Fruit fly (Drosophila melanogaster) whole organism, embryonic: ENCODE measurements around the gene Sr-CI.

ENCODE experiments used
- Asciz ChIP-seq: fragments of 200-800 bp; sonication (Bioruptor generic); optimal IDR thresholded peaks from 2 replicates; lab custom pipeline; 2017; ENCODE audit warnings: missing biosample characterization, mild to moderate bottlenecking, missing genetic modification characterization, missing genetic modification reagents
- Bdp1 ChIP-seq: fragments of 200-800 bp; sonication (Bioruptor generic); optimal IDR thresholded peaks from 3 replicates; lab custom pipeline; 2016; ENCODE audit warnings: missing biosample characterization, missing genetic modification characterization
- Blimp-1 ChIP-seq: fragments of 200-800 bp; sonication (Bioruptor generic); optimal IDR thresholded peaks from 3 replicates; lab custom pipeline; 2018; ENCODE audit warnings: missing biosample characterization, missing genetic modification characterization, mild to moderate bottlenecking, moderate library complexity, missing genetic modification reagents
- CG10431 ChIP-seq: fragments of 200-800 bp; sonication (Bioruptor generic); optimal IDR thresholded peaks from 3 replicates; lab custom pipeline; 2018; ENCODE audit warnings: missing biosample characterization, mild to moderate bottlenecking, missing genetic modification characterization
- CG11456 ChIP-seq: fragments of 200-800 bp; sonication (Bioruptor generic); IDR thresholded peaks from 3 replicates; pipeline ENCODE4 v1.3.6; 2022; ENCODE audit warnings: missing biosample characterization, missing genetic modification characterization
- CG11504 ChIP-seq: fragments of 200-800 bp; sonication (Bioruptor generic); optimal IDR thresholded peaks from 3 replicates; lab custom pipeline; 2019; ENCODE audit warnings: missing biosample characterization, mild to moderate bottlenecking, missing genetic modification characterization, moderate library complexity
- CG11696 ChIP-seq: fragments of 200-800 bp; sonication (Bioruptor generic); IDR thresholded peaks from 2 replicates; pipeline ENCODE4 v1.3.6; 2022; ENCODE audit warnings: missing biosample characterization, missing genetic modification characterization
- CG12236 ChIP-seq: fragments of 200-800 bp; sonication (Bioruptor generic); optimal IDR thresholded peaks from 2 replicates; lab custom pipeline; 2016; ENCODE audit warnings: missing biosample characterization, missing genetic modification characterization
- CG1233 ChIP-seq: fragments of 200-800 bp; sonication (Bioruptor generic); optimal IDR thresholded peaks from 4 replicates; lab custom pipeline; 2018; ENCODE audit warnings: missing biosample characterization, mild to moderate bottlenecking, missing genetic modification characterization
- CG13624 ChIP-seq: fragments of 200-800 bp; sonication (Bioruptor generic); optimal IDR thresholded peaks from 2 replicates; lab custom pipeline; 2016; ENCODE audit warnings: missing biosample characterization, missing genetic modification characterization
- CG13775 ChIP-seq: fragments of 200-800 bp; sonication (Bioruptor generic); optimal IDR thresholded peaks from 3 replicates; lab custom pipeline; 2017; ENCODE audit warnings: missing biosample characterization, mild to moderate bottlenecking, missing genetic modification characterization
- CG14441 ChIP-seq: fragments of 200-800 bp; sonication (Bioruptor generic); IDR thresholded peaks from 2 replicates; pipeline ENCODE4 v1.3.6; 2022; ENCODE audit warnings: missing biosample characterization, missing genetic modification characterization
- CG17328 ChIP-seq: fragments of 200-800 bp; sonication (Bioruptor generic); IDR thresholded peaks from 2 replicates; pipeline ENCODE4 v1.3.6; 2022; ENCODE audit warnings: missing biosample characterization, missing genetic modification characterization
- CG17612 ChIP-seq: fragments of 200-800 bp; sonication (Bioruptor generic); IDR thresholded peaks from 2 replicates; pipeline ENCODE4 v1.3.6; 2022; ENCODE audit warnings: missing biosample characterization, missing genetic modification characterization
- CG17829 ChIP-seq: fragments of 200-800 bp; optimal IDR thresholded peaks from 2 replicates; lab custom pipeline; 2019; ENCODE audit warnings: missing biosample characterization, mild to moderate bottlenecking, missing genetic modification characterization, moderate library complexity
- CG2116 ChIP-seq: fragments of 200-800 bp; sonication (Bioruptor generic); optimal IDR thresholded peaks from 3 replicates; lab custom pipeline; 2018; ENCODE audit warnings: missing biosample characterization, mild to moderate bottlenecking, missing genetic modification characterization
- CG6272 ChIP-seq: fragments of 200-800 bp; sonication (Bioruptor generic); IDR thresholded peaks from 2 replicates; pipeline ENCODE4 v1.3.6; 2022; ENCODE audit warnings: missing biosample characterization, missing genetic modification characterization
- CG8281 ChIP-seq: fragments of 200-800 bp; sonication (Bioruptor generic); optimal IDR thresholded peaks from 2 replicates; lab custom pipeline; 2018; ENCODE audit warnings: missing biosample characterization, mild to moderate bottlenecking, missing genetic modification characterization, moderate library complexity
- CG9437 ChIP-seq: fragments of 200-800 bp; sonication (Bioruptor generic); optimal IDR thresholded peaks from 2 replicates; lab custom pipeline; 2018; ENCODE audit warnings: missing biosample characterization, mild to moderate bottlenecking, missing genetic modification characterization
- D19A ChIP-seq: fragments of 200-800 bp; optimal IDR thresholded peaks from 3 replicates; lab custom pipeline; 2019; ENCODE audit warnings: missing biosample characterization, mild to moderate bottlenecking, missing genetic modification characterization, moderate library complexity
- Dad ChIP-seq: fragments of 200-800 bp; sonication (Bioruptor generic); optimal IDR thresholded peaks from 3 replicates; lab custom pipeline; 2016; ENCODE audit warnings: missing biosample characterization, missing genetic modification characterization
- Eip74EF ChIP-seq, 2 experiments: fragments of 200-800 bp in 1 of 2; fragments of >200 bp in 1 of 2; sonication (Bioruptor generic) in 1 of 2; optimal IDR thresholded peaks; 2 replicates each; lab custom pipeline; 2017 to 2019; ENCODE audit warnings: missing biosample characterization in 2 of 2, missing genetic modification characterization in 2 of 2, mild to moderate bottlenecking in 1 of 2, moderate library complexity in 1 of 2
- Ets97D ChIP-seq: fragments of 200-800 bp; sonication (Bioruptor generic); optimal IDR thresholded peaks from 3 replicates; lab custom pipeline; 2016; ENCODE audit warnings: missing biosample characterization, missing genetic modification characterization
- Fer2 ChIP-seq: fragments of 200-800 bp; sonication (Bioruptor generic); optimal IDR thresholded peaks from 2 replicates; lab custom pipeline; 2018; ENCODE audit warnings: missing biosample characterization, mild to moderate bottlenecking, missing genetic modification characterization, moderate library complexity
- Gsc ChIP-seq: fragments of 200-800 bp; sonication (Bioruptor generic); IDR thresholded peaks from 2 replicates; pipeline ENCODE4 v1.3.6; 2022; ENCODE audit warnings: missing biosample characterization, missing genetic modification characterization
- Hand ChIP-seq: fragments of 200-800 bp; sonication (Bioruptor generic); optimal IDR thresholded peaks from 2 replicates; lab custom pipeline; 2017; ENCODE audit warnings: mild to moderate bottlenecking, missing biosample characterization, missing genetic modification reagents, missing genetic modification characterization
- MESR4 ChIP-seq: fragments of 200-800 bp; sonication (Bioruptor generic); optimal IDR thresholded peaks from 2 replicates; lab custom pipeline; 2018; ENCODE audit warnings: missing biosample characterization, mild to moderate bottlenecking, missing genetic modification characterization, moderate library complexity
- Med ChIP-seq: fragments of 200-800 bp; sonication (Bioruptor generic); peaks from one replicate; lab custom pipeline; 2016; ENCODE audit warnings: missing biosample characterization, missing genetic modification characterization, mild to moderate bottlenecking, inconsistent platforms, moderate library complexity
- Mrtf ChIP-seq: fragments of 200-800 bp; sonication (Bioruptor generic); IDR thresholded peaks from 3 replicates; pipeline ENCODE4 v1.3.6; 2022; ENCODE audit warnings: missing biosample characterization, missing genetic modification characterization
- Ptx1 ChIP-seq: fragments of 200-800 bp; sonication (Bioruptor generic); IDR thresholded peaks from 2 replicates; pipeline ENCODE4 v1.3.6; 2022; ENCODE audit warnings: missing biosample characterization, missing genetic modification characterization
- Usf ChIP-seq: fragments of 200-800 bp; sonication (Bioruptor generic); optimal IDR thresholded peaks from 2 replicates; lab custom pipeline; 2017; ENCODE audit warnings: missing genotype, missing biosample characterization, missing genetic modification characterization
- Vsx1 ChIP-seq: fragments of 200-800 bp; sonication (Bioruptor generic); optimal IDR thresholded peaks from 2 replicates; lab custom pipeline; 2017; ENCODE audit warnings: missing biosample characterization, mild to moderate bottlenecking, missing genetic modification characterization, missing genetic modification reagents
- ato ChIP-seq: fragments of 200-800 bp; sonication (Bioruptor generic); IDR thresholded peaks from 2 replicates; pipeline ENCODE4 v1.3.6; 2022; ENCODE audit warnings: missing biosample characterization, missing genetic modification characterization; ENCODE audit not compliant: partially characterized antibody
- az2 ChIP-seq: fragments of 200-800 bp; sonication (Bioruptor generic); optimal IDR thresholded peaks from 3 replicates; lab custom pipeline; 2016; ENCODE audit warnings: missing biosample characterization, missing genetic modification characterization
- cato ChIP-seq: fragments of 200-800 bp; sonication (Bioruptor generic); optimal IDR thresholded peaks from 2 replicates; lab custom pipeline; 2016; ENCODE audit warnings: missing biosample characterization, missing genetic modification characterization, borderline replicate concordance
- chm ChIP-seq: fragments of 200-800 bp; sonication (Bioruptor generic); IDR thresholded peaks from 2 replicates; pipeline ENCODE4 v1.3.6; 2022; ENCODE audit warnings: missing biosample characterization, missing genetic modification characterization
- crp ChIP-seq, 2 experiments: fragments of 200-800 bp; sonication (Bioruptor generic); optimal IDR thresholded peaks; 2 replicates in 1 of 2; 3 replicates in 1 of 2; lab custom pipeline; 2017; ENCODE audit warnings: missing biosample characterization in 2 of 2, missing genetic modification characterization in 2 of 2, mild to moderate bottlenecking in 1 of 2, moderate library complexity in 1 of 2
- danr ChIP-seq: fragments of 200-800 bp; sonication (Bioruptor generic); IDR thresholded peaks from 2 replicates; pipeline ENCODE4 v1.3.6; 2022; ENCODE audit warnings: missing biosample characterization, missing genetic modification characterization
- dmrt11E ChIP-seq: fragments of 200-800 bp; sonication (Bioruptor generic); optimal IDR thresholded peaks from 3 replicates; lab custom pipeline; 2018; ENCODE audit warnings: missing biosample characterization, mild to moderate bottlenecking, missing genetic modification characterization, moderate library complexity
- dmrt99B ChIP-seq: fragments of 200-800 bp; sonication (Bioruptor generic); optimal IDR thresholded peaks from 2 replicates; lab custom pipeline; 2018; ENCODE audit warnings: missing biosample characterization, mild to moderate bottlenecking, missing genetic modification characterization, moderate library complexity
- fru ChIP-seq: fragments of >200 bp; optimal IDR thresholded peaks from 2 replicates; lab custom pipeline; 2017
- nom ChIP-seq: fragments of 200-800 bp; sonication (Bioruptor generic); optimal IDR thresholded peaks from 2 replicates; lab custom pipeline; 2017; ENCODE audit warnings: missing biosample characterization, missing genetic modification characterization, mild to moderate bottlenecking, moderate library complexity, missing genetic modification reagents
- psq ChIP-seq: fragments of 200-800 bp; sonication (Bioruptor generic); optimal IDR thresholded peaks from 2 replicates; lab custom pipeline; 2017; ENCODE audit warnings: missing biosample characterization, missing genetic modification characterization
- ranshi ChIP-seq: fragments of 200-800 bp; sonication (Bioruptor generic); IDR thresholded peaks from 2 replicates; pipeline ENCODE4 v1.3.6; 2022; ENCODE audit warnings: missing biosample characterization, missing genetic modification characterization
- ssp ChIP-seq: fragments of 200-800 bp; sonication (Bioruptor generic); IDR thresholded peaks from 2 replicates; pipeline ENCODE4 v1.3.6; 2022; ENCODE audit warnings: missing biosample characterization, missing genetic modification characterization
- stc ChIP-seq: fragments of 200-800 bp; sonication (Bioruptor generic); IDR thresholded peaks from 2 replicates; pipeline ENCODE4 v1.3.6; 2022; ENCODE audit warnings: missing biosample characterization, missing genetic modification characterization
- ttk ChIP-seq: fragments of 200-800 bp; sonication (Bioruptor generic); IDR thresholded peaks from 2 replicates; pipeline ENCODE4 v2.1.2; 2022; ENCODE audit warnings: missing biosample characterization, missing genetic modification characterization
- twi ChIP-seq: fragments of 200-800 bp; optimal IDR thresholded peaks from 2 replicates; lab custom pipeline; 2019; ENCODE audit warnings: missing biosample characterization, mild to moderate bottlenecking, missing genetic modification characterization, moderate library complexity
- z ChIP-seq: fragments of 200-800 bp; sonication (Bioruptor generic); IDR thresholded peaks from 3 replicates; pipeline ENCODE4 v1.3.6; 2022; ENCODE audit warnings: missing biosample characterization, missing genetic modification characterization

Sr-CI gene

dm6 chr2L:4124629-4125350 lies 3.3 kb downstream of the Sr-CI start (continued):
- TF ChIP-seq Vsx1 (peak; percentile 30), ssp (GFP tag; lab: Robert Waterston, UW) (peak; percentile 28; the same call in 1 of the 2 replicates), stc (GFP tag; lab: Robert Waterston, UW) (peak; percentile 60; the same call in 1 of the 2 replicates), ato (GFP tag; lab: Robert Waterston, UW) (no peak), CG11504 (tag; lab: Kevin White, UChicago) (peak; percentile 77), CG1233 (GFP tag; lab: Kevin White, UChicago) (peak; percentile 50), dmrt99B (tag; lab: Kevin White, UChicago) (peak; percentile 81), Med (GFP tag; lab: Kevin White, UChicago) (peak; percentile 76), CG13775 (GFP tag; lab: Kevin White, UChicago) (peak; percentile 50), CG17829 (tag; lab: Kevin White, UChicago) (peak; percentile 76), Hand (GFP tag; lab: Kevin White, UChicago) (peak; percentile 34), fru (no peak), Dad (GFP tag; lab: Kevin White, UChicago) (peak; percentile 26), crp (GFP tag; optimal IDR thresholded peaks at IDR 0.05; lab: Kevin White, UChicago) (no peak), Gsc (no peak), CG12236 (GFP tag; lab: Kevin White, UChicago) (no peak), Mrtf (GFP tag; lab: Robert Waterston, UW) (peak; percentile 25; the same call in 1 of the 3 replicates), CG9437 (peak; percentile 53), Ptx1 (peak; percentile 62), CG2116 (GFP tag; lab: Kevin White, UChicago) (peak; percentile 4), cato (GFP tag; lab: Kevin White, UChicago) (no peak), ranshi (peak; percentile 64; the same call in 1 of the 2 replicates), nom (GFP tag; lab: Kevin White, UChicago) (no peak), Ets97D (GFP tag; lab: Kevin White, UChicago) (no peak), Usf (no peak), Bdp1 (GFP tag; lab: Kevin White, UChicago) (no peak), Eip74EF (GFP tag; optimal IDR thresholded peaks at IDR 0.05; lab: Kevin White, UChicago) (peak in 1 of 2 experiments; percentile 54), twi (peak; percentile 13), Blimp-1 (GFP tag; lab: Kevin White, UChicago) (peak; percentile 82), CG13624 (peak; percentile 19), Fer2 (peak; percentile 32), CG11696 (GFP tag; lab: Robert Waterston, UW) (no peak), CG17328 (GFP tag; lab: Robert Waterston, UW) (no peak), CG8281 (tag; lab: Kevin White, UChicago) (peak; percentile 22), CG11456 (GFP tag; lab: Robert Waterston, UW) (no peak), CG17612 (GFP tag; lab: Robert Waterston, UW) (no peak), MESR4 (GFP tag; lab: Kevin White, UChicago) (no peak), chm (peak; percentile 62; the same call in 1 of the 2 replicates), psq (GFP tag; lab: Kevin White, UChicago) (no peak), az2 (GFP tag; lab: Kevin White, UChicago) (peak; percentile 56), D19A (tag; lab: Kevin White, UChicago) (peak; percentile 60), danr (GFP tag; lab: Robert Waterston, UW) (no peak), Asciz (GFP tag; lab: Kevin White, UChicago) (peak; percentile 73), ttk (peak; percentile 40; the same call in 1 of the 2 replicates), CG14441 (GFP tag; lab: Robert Waterston, UW) (0 out of 2 replicates have a peak, but pooled peaks have one; percentile 10), CG6272 (GFP tag; lab: Robert Waterston, UW) (peak; percentile 34; the same call in 1 of the 2 replicates), CG10431 (peak; percentile 42), z (GFP tag; lab: Robert Waterston, UW) (no peak), dmrt11E (tag; lab: Kevin White, UChicago) (peak; percentile 80)
